Worm (Caenorhabditis elegans) whole organism, mixed stage, embryonic: ENCODE measurements around the gene ttr-35.

Experiments used
- blmp-1 ChIP-seq: fragments of 150-350 bp; optimal IDR thresholded peaks from 2 replicates; lab custom pipeline; 2014; ENCODE audit warnings: missing biosample characterization, missing genetic modification characterization
- elt-1 ChIP-seq: sonication (generic microtip); optimal IDR thresholded peaks from 2 replicates; lab custom pipeline; 2017; ENCODE audit warnings: missing genetic modification characterization, mild to moderate bottlenecking, missing compliant biosample characterization, antibody characterized with exemption, moderate library complexity, borderline replicate concordance; ENCODE audit not compliant: insufficient read depth

- TF ChIP-seq elt-1 (tag; lab: Kevin White, UChicago) (no peak), blmp-1 (tag; lab: Kevin White, UChicago) (no peak)
Observed at ce11 chrX:6507734-6508133, 4.4 kb upstream of the ttr-35 start.
